Worm (Caenorhabditis elegans): ENCODE data around the gene prp-40.
A peak's percentile ranks its signal among the peaks of the same experiment; 100 is the strongest.

Gene prp-40

DNA sequence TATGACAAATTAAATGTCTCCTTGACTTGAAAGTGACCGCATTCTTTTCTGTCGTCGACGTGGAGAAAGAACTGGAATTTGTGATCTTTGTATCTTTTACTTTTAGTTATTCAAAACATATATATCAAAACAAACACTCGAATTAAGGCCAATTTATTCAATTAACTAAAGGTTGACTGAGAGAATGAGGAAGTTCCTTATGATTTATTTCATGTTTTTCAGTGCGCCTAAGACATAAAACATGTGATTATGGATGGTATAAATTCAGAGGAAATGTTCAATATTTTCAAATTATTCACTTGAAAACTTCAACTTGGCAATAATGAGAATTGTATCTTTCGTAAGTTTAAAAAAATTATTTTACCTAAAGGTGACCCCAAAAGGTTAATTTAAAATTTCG lies 8.3 kb upstream of the prp-40 start, which contains the start of gene F55H2.8 (continued):
- no peak for TF ChIP-seq lin-40 (tag; optimal IDR thresholded peaks at IDR 0.05)

DNA sequence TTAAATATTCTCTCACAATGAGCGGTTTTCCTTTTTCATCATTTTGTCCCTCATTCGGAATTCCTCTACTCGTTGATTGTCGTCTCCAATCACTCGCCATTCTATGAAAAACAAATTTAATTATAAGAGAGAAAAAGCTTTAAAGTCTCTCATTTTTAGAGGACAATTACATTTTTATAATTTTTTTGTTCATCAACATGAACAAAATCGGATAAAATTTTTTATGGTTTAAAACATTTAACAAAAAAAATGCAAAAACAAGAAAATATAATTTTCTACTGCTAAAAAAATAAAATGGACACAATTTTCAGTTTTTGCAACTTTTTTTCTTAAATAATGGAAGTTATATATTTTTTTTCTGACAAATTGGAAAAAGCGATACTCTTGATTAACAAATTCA lies 5.7 kb upstream of the prp-40 start, which contains the start of gene F55H2.7:
TSS of gene F55H2.7 (minus strand) at position 101 of the 400 bp plus-strand sequence.
- TF ChIP-seq snpc-3.4 (tag; optimal IDR thresholded peaks at IDR 0.05): peak; percentile 8
- TF ChIP-seq ceh-58 (GFP tag; IDR thresholded peaks at IDR 0.05): no peak

- no peak for TF ChIP-seq lin-40 (tag; optimal IDR thresholded peaks at IDR 0.05)
- TF ChIP-seq nhr-27 (tag; optimal IDR thresholded peaks at IDR 0.05): no peak
- no peak for TF ChIP-seq lsy-27 (tag; optimal IDR thresholded peaks at IDR 0.05; ENCODE audit: borderline replicate concordance, insufficient read depth)
- no peak for TF ChIP-seq T07F8.4 (tag; optimal IDR thresholded peaks at IDR 0.05)
- TF ChIP-seq F55B11.4 (tag; optimal IDR thresholded peaks at IDR 0.05; ENCODE audit: borderline replicate concordance, insufficient read depth): no peak
- no peak for TF ChIP-seq zfh-2 (GFP tag; conservative IDR thresholded peaks at IDR 0.05)
- TF ChIP-seq ceh-79 (tag; optimal IDR thresholded peaks at IDR 0.05): no peak
- TF ChIP-seq chd-7 (tag; optimal IDR thresholded peaks at IDR 0.05): no peak
- no peak for TF ChIP-seq bed-2 (GFP tag; IDR thresholded peaks at IDR 0.05)
- no peak for TF ChIP-seq ztf-28 (GFP tag; IDR thresholded peaks at IDR 0.05)
- TF ChIP-seq ztf-18 (tag; optimal IDR thresholded peaks at IDR 0.05): peak; percentile 43
- TF ChIP-seq somi-1 (GFP tag; optimal IDR thresholded peaks at IDR 0.05): no peak
- no peak for TF ChIP-seq nfya-2 (GFP tag; IDR thresholded peaks at IDR 0.05)
- no peak for TF ChIP-seq tbp1 (GFP tag; optimal IDR thresholded peaks at IDR 0.05)
- no peak for TF ChIP-seq let-607 (tag; optimal IDR thresholded peaks at IDR 0.05)
- no peak for TF ChIP-seq Y56A3A.18 (GFP tag; IDR thresholded peaks at IDR 0.05)
- TF ChIP-seq him-1 (tag; optimal IDR thresholded peaks at IDR 0.05): no peak
- 0 out of 2 replicates have a peak, but pooled peaks have one; percentile 7 for TF ChIP-seq mcd-1 (GFP tag; IDR thresholded peaks at IDR 0.05)
- TF ChIP-seq pbrm-1 (GFP tag; IDR thresholded peaks at IDR 0.05): 0 out of 2 replicates have a peak, but pooled peaks have one; percentile 11
- TF ChIP-seq lir-1 (GFP tag; conservative IDR thresholded peaks at IDR 0.05): no peak
- no peak for TF ChIP-seq ztf-3 (GFP tag; optimal IDR thresholded peaks at IDR 0.05)
- TF ChIP-seq tbx-9 (tag; optimal IDR thresholded peaks at IDR 0.05; ENCODE audit: borderline replicate concordance): no peak
- 0 out of 2 replicates have a peak, but pooled peaks have one; percentile 8 for TF ChIP-seq Y53G8AR.9 (GFP tag; conservative IDR thresholded peaks at IDR 0.05)
- TF ChIP-seq lsl-1 (GFP tag; optimal IDR thresholded peaks at IDR 0.05): no peak
- TF ChIP-seq B0035.1 (tag; optimal IDR thresholded peaks at IDR 0.05): no peak
- TF ChIP-seq madf-8 (GFP tag; conservative IDR thresholded peaks at IDR 0.05): no peak
- TF ChIP-seq cebp-1 (GFP tag; IDR thresholded peaks at IDR 0.05): no peak
- TF ChIP-seq cebp-1 (tag; optimal IDR thresholded peaks at IDR 0.05): peak; percentile 13
- no peak for TF ChIP-seq ama-1 (optimal IDR thresholded peaks at IDR 0.05)
- no peak for TF ChIP-seq ama-1 (GFP tag; optimal IDR thresholded peaks at IDR 0.05)
- no peak for TF ChIP-seq rec-8 (tag; optimal IDR thresholded peaks at IDR 0.05)
- no peak for TF ChIP-seq D2030.7 (GFP tag; IDR thresholded peaks at IDR 0.05)
- TF ChIP-seq ztf-25 (GFP tag; IDR thresholded peaks at IDR 0.05): no peak
- TF ChIP-seq dox-1 (GFP tag; IDR thresholded peaks at IDR 0.05): 0 out of 2 replicates have a peak, but pooled peaks have one; percentile 33
- no peak for TF ChIP-seq F39B2.1 (GFP tag; IDR thresholded peaks at IDR 0.05)
- TF ChIP-seq attf-5 (GFP tag; optimal IDR thresholded peaks at IDR 0.05): no peak
- TF ChIP-seq snpc-1.1 (tag; optimal IDR thresholded peaks at IDR 0.05; ENCODE audit: insufficient read depth): no peak
- TF ChIP-seq repo-1 (tag; optimal IDR thresholded peaks at IDR 0.05): no peak
- no peak for TF ChIP-seq aptf-3 (GFP tag; IDR thresholded peaks at IDR 0.05)
- peak; percentile 33 for TF ChIP-seq F23B12.7 (tag; optimal IDR thresholded peaks at IDR 0.05; ENCODE audit: insufficient read depth)
- no peak for TF ChIP-seq ccch-3 (GFP tag; optimal IDR thresholded peaks at IDR 0.05)
- TF ChIP-seq F33H1.4 (GFP tag; IDR thresholded peaks at IDR 0.05): no peak
These were observed 1.7 kb downstream of the prp-40 start, which contains the start of gene mrps-23 for ce11 chrIII:9523581-9523980. Gene mrps-23 (minus strand): TSS chrIII:9523672.

Data from whole organism, young adult.